Worm (Caenorhabditis elegans) whole organism, L4 larva: ENCODE measurements around the gene srsx-40.

ENCODE experiments used
- F49E8.2 ChIP-seq: sonication (generic microtip); optimal IDR thresholded peaks from 2 replicates; lab custom pipeline; 2016; ENCODE audit warnings: missing compliant biosample characterization, mild to moderate bottlenecking, missing genetic modification characterization, borderline replicate concordance
- R02D3.7 ChIP-seq: fragments of 150-350 bp; sonication (generic microtip); optimal IDR thresholded peaks from 3 replicates; lab custom pipeline; 2014; ENCODE audit warnings: missing biosample characterization, missing genetic modification characterization
- T20F7.1 ChIP-seq: fragments of 200-800 bp; sonication (Bioruptor generic); optimal IDR thresholded peaks from 2 replicates; lab custom pipeline; 2018; ENCODE audit warnings: mild to moderate bottlenecking, missing genetic modification characterization, missing compliant biosample characterization
- Y48G9A.11 ChIP-seq: fragments of 200-800 bp; sonication (Bioruptor generic); IDR thresholded peaks from 2 replicates; pipeline ENCODE4 v1.3.6; 2022; ENCODE audit warnings: missing genetic modification reagents, missing genetic modification characterization, missing compliant biosample characterization
- Y5F2A.4 ChIP-seq: fragments of 200-800 bp; sonication (Bioruptor generic); optimal IDR thresholded peaks from 2 replicates; lab custom pipeline; 2018; ENCODE audit warnings: mild to moderate bottlenecking, missing genetic modification characterization, missing compliant biosample characterization
- Y75B8A.6 ChIP-seq: fragments of 200-800 bp; sonication (Bioruptor generic); IDR thresholded peaks from 2 replicates; pipeline ENCODE4 v1.3.6; 2022; ENCODE audit warnings: missing genetic modification reagents, missing genetic modification characterization, missing compliant biosample characterization
- ZK546.5 ChIP-seq, 2 experiments: sonication (generic microtip); optimal IDR thresholded peaks; 2 replicates each; lab custom pipeline; 2017; ENCODE audit warnings: missing biosample characterization in 2 of 2, missing genetic modification characterization in 2 of 2
- aha-1 ChIP-seq: fragments of 150-350 bp; peaks from one replicate; lab custom pipeline; 2014; ENCODE audit warnings: missing biosample characterization, missing genetic modification characterization
- aly-2 ChIP-seq: sonication (generic microtip); optimal IDR thresholded peaks from 2 replicates; lab custom pipeline; 2018; ENCODE audit warnings: missing biosample characterization, missing genetic modification characterization
- ama-1 ChIP-seq: fragments of 150-350 bp; optimal IDR thresholded peaks from 2 replicates; lab custom pipeline; 2014; ENCODE audit warnings: inconsistent platforms, mixed read lengths
- ceh-20 ChIP-seq: fragments of 200-800 bp; sonication (Bioruptor generic); IDR thresholded peaks from 2 replicates; pipeline ENCODE4 v1.3.6; 2022; ENCODE audit warnings: missing genetic modification reagents, missing genetic modification characterization, missing compliant biosample characterization
- ceh-44 ChIP-seq: fragments of 200-800 bp; sonication (Bioruptor generic); IDR thresholded peaks from 2 replicates; pipeline ENCODE4 v1.3.6; 2022; ENCODE audit warnings: missing genetic modification reagents, missing genetic modification characterization, missing compliant biosample characterization
- ces-1 ChIP-seq: fragments of 150-350 bp; sonication (generic microtip); optimal IDR thresholded peaks from 4 replicates; lab custom pipeline; 2014; ENCODE audit warnings: missing biosample characterization, missing genetic modification reagents, missing genetic modification characterization
- cey-2 ChIP-seq: sonication (generic microtip); optimal IDR thresholded peaks from 3 replicates; lab custom pipeline; 2017; ENCODE audit warnings: missing genetic modification characterization, mild to moderate bottlenecking, missing compliant biosample characterization, antibody characterized with exemption, borderline replicate concordance; ENCODE audit not compliant: insufficient read depth
- daf-16 ChIP-seq, 3 experiments: sonication (generic microtip); optimal IDR thresholded peaks; 2 replicates each; lab custom pipeline; 2016 to 2017; ENCODE audit warnings: missing genetic modification characterization in 3 of 3, missing genetic modification reagents in 3 of 3, mild to moderate bottlenecking in 2 of 3, missing compliant biosample characterization in 2 of 3, missing biosample characterization in 1 of 3, moderate library complexity in 1 of 3
- dmd-6 ChIP-seq: fragments of 200-800 bp; sonication (Bioruptor generic); IDR thresholded peaks from 2 replicates; pipeline ENCODE4 v1.3.6; 2022; ENCODE audit warnings: missing genetic modification reagents, missing genetic modification characterization, missing compliant biosample characterization
- dmd-8 ChIP-seq: fragments of 200-800 bp; sonication (Bioruptor generic); IDR thresholded peaks from 2 replicates; pipeline ENCODE4 v1.3.6; 2022; ENCODE audit warnings: missing genetic modification characterization, missing compliant biosample characterization
- dmd-9 ChIP-seq: fragments of 200-800 bp; sonication (Bioruptor generic); IDR thresholded peaks from 2 replicates; pipeline ENCODE4 v1.3.6; 2022; ENCODE audit warnings: missing genetic modification reagents, missing genetic modification characterization, missing compliant biosample characterization
- duxl-1 ChIP-seq: sonication (generic microtip); optimal IDR thresholded peaks from 2 replicates; lab custom pipeline; 2016; ENCODE audit warnings: mild to moderate bottlenecking, missing genetic modification characterization, moderate library complexity, missing compliant biosample characterization; ENCODE audit not compliant: poor library complexity
- egl-43 ChIP-seq: fragments of 200-800 bp; sonication (Bioruptor generic); IDR thresholded peaks from 2 replicates; pipeline ENCODE4 v1.3.6; 2022; ENCODE audit warnings: missing genetic modification reagents, missing genetic modification characterization, missing compliant biosample characterization
- fkh-10 ChIP-seq: fragments of 150-350 bp; optimal IDR thresholded peaks from 2 replicates; lab custom pipeline; 2014; ENCODE audit warnings: missing biosample characterization, missing genetic modification reagents, missing genetic modification characterization
- fos-1 ChIP-seq: fragments of 150-350 bp; optimal IDR thresholded peaks from 2 replicates; lab custom pipeline; 2014; ENCODE audit warnings: missing biosample characterization, missing genetic modification characterization
- hlh-11 ChIP-seq: fragments of 200-800 bp; sonication (Bioruptor generic); optimal IDR thresholded peaks from 2 replicates; lab custom pipeline; 2018; ENCODE audit warnings: mild to moderate bottlenecking, missing genetic modification characterization, missing compliant biosample characterization
- hmg-1.1 ChIP-seq: fragments of 200-800 bp; sonication (Bioruptor generic); IDR thresholded peaks from 2 replicates; pipeline ENCODE4 v1.3.6; 2022; ENCODE audit warnings: missing genetic modification reagents, missing genetic modification characterization, missing compliant biosample characterization
- jun-1 ChIP-seq: fragments of 150-350 bp; optimal IDR thresholded peaks from 2 replicates; lab custom pipeline; 2014; ENCODE audit warnings: missing biosample characterization, missing genetic modification reagents, missing genetic modification characterization
- lim-7 ChIP-seq: fragments of 200-800 bp; sonication (Bioruptor generic); IDR thresholded peaks from 2 replicates; pipeline ENCODE4 v1.3.6; 2022; ENCODE audit warnings: missing genetic modification characterization, missing compliant biosample characterization
- lin-1 ChIP-seq: fragments of 200-800 bp; sonication (Bioruptor generic); IDR thresholded peaks from 2 replicates; pipeline ENCODE4 v1.3.6; 2022; ENCODE audit warnings: missing genetic modification reagents, missing genetic modification characterization, missing compliant biosample characterization
- lin-13 ChIP-seq: fragments of 150-350 bp; optimal IDR thresholded peaks from 2 replicates; lab custom pipeline; 2014; ENCODE audit warnings: missing biosample characterization, missing genetic modification reagents, missing genetic modification characterization
- lsy-2 ChIP-seq, 2 experiments: fragments of 150-350 bp in 1 of 2; sonication (generic microtip) in 1 of 2; optimal IDR thresholded peaks; 2 replicates each; lab custom pipeline; 2014 to 2017; ENCODE audit warnings: missing biosample characterization in 2 of 2, missing genetic modification characterization in 2 of 2
- mdl-1 ChIP-seq, 2 experiments: fragments of 150-350 bp in 1 of 2; sonication (generic microtip) in 1 of 2; optimal IDR thresholded peaks; 2 replicates each; lab custom pipeline; 2014 to 2017; ENCODE audit warnings: missing biosample characterization in 2 of 2, missing genetic modification characterization in 2 of 2
- mep-1 ChIP-seq: fragments of 150-350 bp; sonication (generic microtip); optimal IDR thresholded peaks from 3 replicates; lab custom pipeline; 2014; ENCODE audit warnings: missing biosample characterization, missing genetic modification characterization
- mes-2 ChIP-seq: sonication (generic microtip); optimal IDR thresholded peaks from 2 replicates; lab custom pipeline; 2016; ENCODE audit warnings: missing genotype, mild to moderate bottlenecking, missing genetic modification characterization, missing compliant biosample characterization; ENCODE audit not compliant: poor library complexity, severe bottlenecking
- mxl-2 ChIP-seq: fragments of 200-800 bp; sonication (Bioruptor generic); conservative IDR thresholded peaks from 2 replicates; pipeline ENCODE4 v1.3.6; 2022; ENCODE audit warnings: missing genetic modification reagents, missing genetic modification characterization, missing compliant biosample characterization
- mxl-3 ChIP-seq: fragments of 200-800 bp; sonication (Bioruptor generic); optimal IDR thresholded peaks from 2 replicates; lab custom pipeline; 2018; ENCODE audit warnings: mild to moderate bottlenecking, missing genetic modification characterization, missing compliant biosample characterization
- nhr-10 ChIP-seq: fragments of 150-350 bp; optimal IDR thresholded peaks from 2 replicates; lab custom pipeline; 2014; ENCODE audit warnings: missing biosample characterization, missing genetic modification characterization
- nhr-102 ChIP-seq: sonication (generic microtip); optimal IDR thresholded peaks from 2 replicates; lab custom pipeline; 2016; ENCODE audit warnings: mild to moderate bottlenecking, missing genetic modification characterization, moderate library complexity, missing compliant biosample characterization
- nhr-111 ChIP-seq: fragments of 200-800 bp; sonication (Bioruptor generic); optimal IDR thresholded peaks from 2 replicates; lab custom pipeline; 2018; ENCODE audit warnings: mild to moderate bottlenecking, missing genetic modification characterization, missing compliant biosample characterization
- nhr-28 ChIP-seq: fragments of 150-350 bp; optimal IDR thresholded peaks from 2 replicates; lab custom pipeline; 2014; ENCODE audit warnings: missing biosample characterization, missing genetic modification characterization
- nhr-41 ChIP-seq: fragments of 200-800 bp; sonication (Bioruptor generic); IDR thresholded peaks from 2 replicates; pipeline ENCODE4 v1.3.6; 2022; ENCODE audit warnings: missing genetic modification reagents, missing genetic modification characterization, missing compliant biosample characterization
- nhr-48 ChIP-seq: sonication (generic microtip); optimal IDR thresholded peaks from 2 replicates; lab custom pipeline; 2016; ENCODE audit warnings: mild to moderate bottlenecking, missing genetic modification characterization, missing compliant biosample characterization
- nhr-6 ChIP-seq: fragments of 150-350 bp; optimal IDR thresholded peaks from 2 replicates; lab custom pipeline; 2014; ENCODE audit warnings: missing biosample characterization, missing genetic modification characterization
- pha-4 ChIP-seq, 2 experiments: fragments of 150-350 bp in 1 of 2; fragments of 200-800 bp in 1 of 2; sonication (Bioruptor generic) in 1 of 2; IDR thresholded peaks in 1 of 2; optimal IDR thresholded peaks in 1 of 2; 2 replicates each; pipeline versions ENCODE4 v1.3.6 to Lab custom; 2014 to 2022; ENCODE audit warnings: missing genetic modification characterization in 2 of 2, missing genetic modification reagents in 2 of 2, missing biosample characterization in 1 of 2, missing compliant biosample characterization in 1 of 2
- php-3 ChIP-seq: fragments of 200-800 bp; sonication (Bioruptor generic); IDR thresholded peaks from 2 replicates; pipeline ENCODE4 v1.3.6; 2022; ENCODE audit warnings: missing genetic modification reagents, missing genetic modification characterization, missing compliant biosample characterization
- snpc-1.2 ChIP-seq: fragments of 200-800 bp; sonication (Bioruptor generic); IDR thresholded peaks from 2 replicates; pipeline ENCODE4 v1.3.6; 2022; ENCODE audit warnings: missing genetic modification reagents, missing genetic modification characterization, missing compliant biosample characterization
- snpc-4 ChIP-seq: fragments of 150-350 bp; optimal IDR thresholded peaks from 2 replicates; lab custom pipeline; 2014; ENCODE audit warnings: missing biosample characterization, missing genetic modification characterization
- tag-97 ChIP-seq: fragments of 200-800 bp; sonication (Bioruptor generic); IDR thresholded peaks from 2 replicates; pipeline ENCODE4 v1.3.6; 2022; ENCODE audit warnings: missing genetic modification characterization, missing compliant biosample characterization
- unc-130 ChIP-seq: sonication (generic microtip); optimal IDR thresholded peaks from 2 replicates; lab custom pipeline; 2016; ENCODE audit warnings: missing genetic modification reagents, missing genetic modification characterization, missing compliant biosample characterization
- zip-11 ChIP-seq: fragments of 200-800 bp; sonication (Bioruptor generic); IDR thresholded peaks from 2 replicates; pipeline ENCODE4 v1.3.6; 2022; ENCODE audit warnings: missing genetic modification characterization, missing compliant biosample characterization

The srsx-40 gene

ce11 chrV:7734909-7735308 is 31.5 kb upstream of the srsx-40 start, which contains the start of gene clic-1 (continued):
- no peak; the same call in 1 of the 2 replicates for TF ChIP-seq dmd-6
- TF ChIP-seq pha-4 (GFP tag; IDR thresholded peaks at IDR 0.05; lab: Robert Waterston, UW): no peak
- TF ChIP-seq pha-4 (tag; optimal IDR thresholded peaks at IDR 0.05; lab: Kevin White, UChicago): no peak
- TF ChIP-seq aly-2 (tag; lab: Kevin White, UChicago): no peak
- peak; percentile 89 for TF ChIP-seq hlh-11
- no peak for TF ChIP-seq F49E8.2 (tag; lab: Kevin White, UChicago)
- no peak for TF ChIP-seq lin-1 (GFP tag; lab: Robert Waterston, UW)
- TF ChIP-seq nhr-41 (GFP tag; lab: Robert Waterston, UW): no peak
- TF ChIP-seq dmd-9 (GFP tag; lab: Robert Waterston, UW): no peak
- no peak for TF ChIP-seq ces-1
- TF ChIP-seq tag-97 (GFP tag; lab: Robert Waterston, UW): no peak
- no peak for TF ChIP-seq ceh-44 (GFP tag; lab: Robert Waterston, UW)
- peak; percentile 59; the same call in 1 of the 2 replicates for TF ChIP-seq hmg-1.1
- no peak for TF ChIP-seq snpc-1.2 (GFP tag; lab: Robert Waterston, UW)
- no peak for TF ChIP-seq daf-16 (GFP tag; optimal IDR thresholded peaks at IDR 0.05; lab: Kevin White, UChicago)
- peak; percentile 31 for TF ChIP-seq daf-16 (tag; optimal IDR thresholded peaks at IDR 0.05; lab: Kevin White, UChicago)
- TF ChIP-seq ceh-20 (GFP tag; lab: Robert Waterston, UW): no peak
- TF ChIP-seq fkh-10 (GFP tag; lab: Kevin White, UChicago): peak; percentile 43
- peak; percentile 48 for TF ChIP-seq mxl-3 (GFP tag; lab: Kevin White, UChicago)
- no peak for TF ChIP-seq T20F7.1
- no peak for TF ChIP-seq lin-13 (GFP tag; lab: Kevin White, UChicago)
- no peak for TF ChIP-seq mxl-2 (GFP tag; lab: Robert Waterston, UW)
- peak; percentile 65 for TF ChIP-seq nhr-28 (tag; lab: Kevin White, UChicago)
- no peak for TF ChIP-seq nhr-10 (tag; lab: Kevin White, UChicago)
- no peak for TF ChIP-seq cey-2 (tag; lab: Kevin White, UChicago)
- TF ChIP-seq Y5F2A.4: no peak
- peak; percentile 56 for TF ChIP-seq mes-2 (tag; lab: Kevin White, UChicago)
- TF ChIP-seq mdl-1 (tag; optimal IDR thresholded peaks at IDR 0.05; lab: Kevin White, UChicago): peak in 1 of 2 experiments; percentile 37
- no peak for TF ChIP-seq lim-7 (GFP tag; lab: Robert Waterston, UW)
- TF ChIP-seq nhr-6 (tag; lab: Kevin White, UChicago): peak; percentile 16
- TF ChIP-seq unc-130 (GFP tag; lab: Kevin White, UChicago): no peak
- no peak for TF ChIP-seq R02D3.7 (tag; lab: Kevin White, UChicago)
- TF ChIP-seq nhr-102 (tag; lab: Kevin White, UChicago): no peak
- no peak for TF ChIP-seq Y48G9A.11 (GFP tag; lab: Robert Waterston, UW)
- peak; percentile 36 for TF ChIP-seq ama-1 (lab: Kevin White, UChicago)
- TF ChIP-seq jun-1 (tag; lab: Kevin White, UChicago): no peak
- TF ChIP-seq ZK546.5 (tag; optimal IDR thresholded peaks at IDR 0.05; lab: Kevin White, UChicago): no peak
- TF ChIP-seq duxl-1 (tag; lab: Kevin White, UChicago): no peak
- 0 out of 2 replicates have a peak, but pooled peaks have one; percentile 8 for TF ChIP-seq php-3
- TF ChIP-seq snpc-4 (tag; lab: Kevin White, UChicago): no peak

- peak; percentile 13 for TF ChIP-seq nhr-48 (tag; lab: Kevin White, UChicago)
- TF ChIP-seq lim-7 (GFP tag; lab: Robert Waterston, UW): 0 out of 2 replicates have a peak, but pooled peaks have one; percentile 26
- TF ChIP-seq nhr-111 (GFP tag; lab: Kevin White, UChicago): no peak
- peak; percentile 1 for TF ChIP-seq Y5F2A.4
- TF ChIP-seq aha-1: peak; percentile 83
- TF ChIP-seq ama-1 (lab: Kevin White, UChicago): peak; percentile 46
- no peak for TF ChIP-seq fos-1 (tag; lab: Kevin White, UChicago)
- TF ChIP-seq zip-11: 0 out of 2 replicates have a peak, but pooled peaks have one; percentile 9
- no peak for TF ChIP-seq Y75B8A.6 (GFP tag; lab: Robert Waterston, UW)
- 0 out of 2 replicates have a peak, but pooled peaks have one; percentile 24 for TF ChIP-seq egl-43 (GFP tag; lab: Robert Waterston, UW)
- TF ChIP-seq lsy-2 (tag; optimal IDR thresholded peaks at IDR 0.05; lab: Kevin White, UChicago): peak in 1 of 2 experiments; percentile 32
- TF ChIP-seq mep-1 (tag; lab: Kevin White, UChicago): peak; percentile 26
- TF ChIP-seq dmd-8 (GFP tag; lab: Robert Waterston, UW): no peak
Measured at ce11 chrV:7733240-7733765, 29.9 kb upstream of the srsx-40 start.
